Fruit fly (Drosophila melanogaster): ENCODE data around the gene msl-1.

The msl-1 gene

DNA sequence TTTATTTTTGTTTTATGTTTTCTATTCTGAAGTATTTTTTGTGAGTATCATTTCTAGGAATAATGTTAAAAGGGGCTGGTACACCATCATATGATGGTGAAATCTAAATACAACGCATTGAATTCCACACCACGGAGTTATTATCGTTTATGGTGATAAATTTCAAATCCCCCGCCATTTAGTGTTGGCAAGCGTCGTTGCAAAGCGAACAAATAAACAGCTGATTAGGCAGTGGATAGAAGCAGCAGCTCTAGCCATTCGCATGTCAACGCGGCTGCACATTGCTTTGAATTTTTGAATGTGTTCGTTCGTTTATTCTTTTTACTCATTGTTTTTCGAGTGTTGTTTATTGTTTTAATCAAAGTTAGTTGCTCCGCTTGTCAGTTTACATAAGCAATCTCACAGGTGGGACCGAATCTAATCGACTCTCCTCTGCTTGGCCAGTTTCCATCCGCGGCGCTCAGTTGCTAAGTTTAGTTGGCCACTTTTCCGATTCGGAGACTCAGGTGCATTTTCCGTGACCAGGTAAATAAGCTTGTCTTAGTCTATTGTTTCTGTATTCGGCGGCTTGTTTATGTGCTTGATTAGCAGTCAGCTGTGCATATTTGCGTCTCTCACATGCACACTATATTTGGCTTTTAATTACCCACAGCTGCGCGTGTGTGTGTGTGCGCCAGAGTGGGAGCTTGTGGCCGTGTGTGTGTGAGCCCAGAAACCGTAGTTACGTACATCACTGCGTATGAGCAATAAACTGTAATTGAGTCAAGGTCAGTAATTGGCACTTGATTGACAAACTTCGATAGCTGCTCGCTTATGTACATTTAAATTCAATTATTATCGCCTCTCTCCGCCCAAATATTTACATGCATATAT lies 11.4 kb downstream of the msl-1 start, which contains the start of the genes Mst36Fa and CG31751 (continued):
- TF ChIP-seq jumu (GFP tag; optimal IDR thresholded peaks at IDR 0.05) (peak; percentile 55), hb (GFP tag; IDR thresholded peaks at IDR 0.05; ENCODE audit: partially characterized antibody) (no peak), PHDP (tag; optimal IDR thresholded peaks at IDR 0.05) (peak; percentile 77), CG6272 (GFP tag; IDR thresholded peaks at IDR 0.05) (no peak), lola (GFP tag; optimal IDR thresholded peaks at IDR 0.05) (peak in 1 of 3 experiments; percentile 34), Dek (tag; optimal IDR thresholded peaks at IDR 0.05) (peak; percentile 76), scrt (GFP tag; optimal IDR thresholded peaks at IDR 0.05) (peak; percentile 71), BEAF-32 (GFP tag; optimal IDR thresholded peaks at IDR 0.05) (peak; percentile 27), CG8944 (GFP tag; optimal IDR thresholded peaks at IDR 0.05) (peak; percentile 63), CG7357 (GFP tag; IDR thresholded peaks at IDR 0.05) (no peak), insv (GFP tag; optimal IDR thresholded peaks at IDR 0.05) (peak in 1 of 2 experiments; percentile 66), cad (GFP tag; optimal IDR thresholded peaks at IDR 0.05) (no peak), Myb (GFP tag; optimal IDR thresholded peaks at IDR 0.05) (peak; percentile 76), CG7372 (GFP tag; IDR thresholded peaks at IDR 0.05) (peak; percentile 71), Neu2 (GFP tag; optimal IDR thresholded peaks at IDR 0.05; ENCODE audit: borderline replicate concordance) (no peak), ci (GFP tag; IDR thresholded peaks at IDR 0.05) (peak; percentile 83), Gug (GFP tag; IDR thresholded peaks at IDR 0.05) (no peak), CG6175 (GFP tag; IDR thresholded peaks at IDR 0.05) (peak; percentile 46; the same call in 1 of the 3 replicates), Meics (GFP tag; optimal IDR thresholded peaks at IDR 0.05) (peak; percentile 86), sna (GFP tag; IDR thresholded peaks at IDR 0.05; ENCODE audit: partially characterized antibody) (no peak), CG30020 (tag; optimal IDR thresholded peaks at IDR 0.05) (peak; percentile 8), her (GFP tag; optimal IDR thresholded peaks at IDR 0.05) (peak; percentile 80), eyg (GFP tag; optimal IDR thresholded peaks at IDR 0.05) (peak; percentile 81), trem (tag; optimal IDR thresholded peaks at IDR 0.05) (peak; percentile 7), CTCF (GFP tag; optimal IDR thresholded peaks at IDR 0.05) (peak; percentile 36), CG11398 (GFP tag; optimal IDR thresholded peaks at IDR 0.05) (peak; percentile 81), CG2116 (GFP tag; optimal IDR thresholded peaks at IDR 0.05) (peak; percentile 74), jing (GFP tag; optimal IDR thresholded peaks at IDR 0.05) (peak; percentile 39), aop (GFP tag; IDR thresholded peaks at IDR 0.05) (no peak), Ets97D (GFP tag; optimal IDR thresholded peaks at IDR 0.05) (peak; percentile 42), dimm (GFP tag; IDR thresholded peaks at IDR 0.05) (no peak), Lim3 (GFP tag; IDR thresholded peaks at IDR 0.05) (no peak), Eip74EF (GFP tag; optimal IDR thresholded peaks at IDR 0.05) (peak in 1 of 2 experiments; percentile 75), Oli (tag; optimal IDR thresholded peaks at IDR 0.05) (peak; percentile 42), ken (GFP tag; IDR thresholded peaks at IDR 0.05) (peak; percentile 4; the same call in 1 of the 3 replicates), CG31365 (tag; optimal IDR thresholded peaks at IDR 0.05) (peak; percentile 75), Dip2 (GFP tag; IDR thresholded peaks at IDR 0.05) (no peak), Ets65A (GFP tag) (no peak), Mrtf (GFP tag; IDR thresholded peaks at IDR 0.05) (peak; percentile 29; the same call in 1 of the 3 replicates), bsh (GFP tag; optimal IDR thresholded peaks at IDR 0.05) (peak in 1 of 2 experiments; percentile 68), Stat92E (GFP tag; optimal IDR thresholded peaks at IDR 0.05) (no peak), CG18764 (GFP tag; optimal IDR thresholded peaks at IDR 0.05) (peak; percentile 65), chm (GFP tag; IDR thresholded peaks at IDR 0.05) (peak; percentile 74), Atf3 (GFP tag; optimal IDR thresholded peaks at IDR 0.05) (peak; percentile 2), CG5180 (GFP tag; optimal IDR thresholded peaks at IDR 0.05) (peak; percentile 80), Trl (optimal IDR thresholded peaks at IDR 0.05) (no peak), Trl (GFP tag; optimal IDR thresholded peaks at IDR 0.05) (peak; percentile 85), CG13894 (tag; optimal IDR thresholded peaks at IDR 0.05) (peak; percentile 68), CG31388 (GFP tag; optimal IDR thresholded peaks at IDR 0.05) (no peak)
